Worm (Caenorhabditis elegans): ENCODE measurements around the gene fbxa-143.
A peak's percentile ranks its signal among the peaks of the same experiment; 100 is the strongest.

The fbxa-143 gene

ce11 chrV:16162124-16162735 lies 34.9 kb upstream of the fbxa-143 start, which contains the start of the genes str-109 and F10A3.11:
Gene str-109 (minus strand): TSS chrV:16162224.
Gene F10A3.11 (plus strand): TSS chrV:16162685.
- TF ChIP-seq ZK546.5 (tag; optimal IDR thresholded peaks at IDR 0.05) (no peak), snpc-4 (tag; optimal IDR thresholded peaks at IDR 0.05) (no peak), sea-2 (GFP tag; optimal IDR thresholded peaks at IDR 0.05) (no peak), lin-15B (tag; optimal IDR thresholded peaks at IDR 0.05) (no peak), eor-1 (tag; optimal IDR thresholded peaks at IDR 0.05) (no peak)

DNA sequence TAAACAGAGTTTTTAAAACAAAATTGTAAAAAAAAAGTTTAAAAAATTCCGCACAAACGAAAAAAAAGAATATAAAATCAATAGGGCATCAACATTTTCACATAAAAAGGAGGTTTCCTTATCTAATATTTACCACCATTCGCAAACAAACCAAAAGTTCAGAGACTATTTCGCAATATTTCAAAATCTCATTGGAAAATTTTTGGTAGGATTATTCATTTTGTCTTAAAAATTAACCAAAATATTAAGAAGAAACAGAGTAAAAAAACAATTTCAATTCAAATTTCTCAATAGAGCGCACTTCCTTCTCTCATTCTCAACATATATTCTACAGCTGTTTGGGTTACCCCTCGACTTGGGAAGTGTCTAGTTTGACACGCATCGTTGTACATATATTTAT lies 32.8 kb upstream of the fbxa-143 start:
- TF ChIP-seq aly-2 (tag; optimal IDR thresholded peaks at IDR 0.05) (no peak), pqm-1 (tag; optimal IDR thresholded peaks at IDR 0.05) (peak; percentile 16), elt-3 (tag; optimal IDR thresholded peaks at IDR 0.05) (no peak), jun-1 (tag; optimal IDR thresholded peaks at IDR 0.05) (no peak), unc-39 (tag; optimal IDR thresholded peaks at IDR 0.05) (no peak), ztf-11 (tag; optimal IDR thresholded peaks at IDR 0.05) (no peak), pha-4 (tag; optimal IDR thresholded peaks at IDR 0.05) (peak; percentile 71), elt-2 (tag; optimal IDR thresholded peaks at IDR 0.05) (peak; percentile 42), ceh-16 (tag; optimal IDR thresholded peaks at IDR 0.05) (no peak), nhr-76 (tag; optimal IDR thresholded peaks at IDR 0.05) (no peak)

DNA sequence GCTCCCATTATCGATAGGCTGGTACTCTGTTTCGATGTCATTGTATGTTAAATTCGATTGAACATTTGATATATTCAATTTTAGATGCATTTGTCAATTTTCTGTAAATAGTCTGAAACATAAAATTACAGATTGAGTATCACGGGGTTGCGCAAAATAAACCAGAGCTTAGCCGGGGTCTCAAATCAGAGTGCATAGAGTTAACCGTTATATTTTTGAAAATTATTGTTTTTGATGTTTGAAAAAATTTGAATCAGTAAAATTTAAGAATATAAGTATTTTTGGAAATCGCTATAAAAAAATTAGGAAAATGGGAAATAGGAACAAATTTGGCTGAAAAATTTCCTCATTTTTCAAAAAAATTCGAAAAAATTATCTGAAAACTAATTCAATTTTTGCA lies 32.3 kb upstream of the fbxa-143 start, which contains the start of gene F10A3.17:
Gene F10A3.17, minus strand, starts transcription at position 101 of the 400 bp plus-strand sequence.
- TF ChIP-seq fkh-10 (GFP tag; optimal IDR thresholded peaks at IDR 0.05) (no peak), ztf-11 (tag; optimal IDR thresholded peaks at IDR 0.05) (no peak), pha-4 (tag; optimal IDR thresholded peaks at IDR 0.05) (no peak), pqm-1 (tag; optimal IDR thresholded peaks at IDR 0.05) (no peak), nhr-25 (tag; optimal IDR thresholded peaks at IDR 0.05) (no peak), nhr-43 (tag; optimal IDR thresholded peaks at IDR 0.05; ENCODE audit: poor library complexity, severe bottlenecking) (no peak)

- TF ChIP-seq mdl-1 (tag; optimal IDR thresholded peaks at IDR 0.05) (no peak), ceh-82 (tag; optimal IDR thresholded peaks at IDR 0.05) (no peak), daf-12 (tag; optimal IDR thresholded peaks at IDR 0.05) (no peak), nhr-76 (tag; optimal IDR thresholded peaks at IDR 0.05) (no peak), ceh-16 (tag; optimal IDR thresholded peaks at IDR 0.05) (no peak), egl-5 (tag; optimal IDR thresholded peaks at IDR 0.05) (no peak)
Observed at ce11 chrV:16158391-16158790, 31.1 kb upstream of the fbxa-143 start, which contains the start of gene str-99. Gene str-99 (minus strand): TSS chrV:16158491.

ce11 chrV:16155111-16155510 lies 27.8 kb upstream of the fbxa-143 start, which contains the start of gene str-97:
Gene str-97 (minus strand): TSS chrV:16155211.
- TF ChIP-seq hmg-11 (tag; optimal IDR thresholded peaks at IDR 0.05) (no peak), R02D3.7 (tag; optimal IDR thresholded peaks at IDR 0.05) (no peak), mdl-1 (tag; optimal IDR thresholded peaks at IDR 0.05) (no peak), lsy-12 (tag; optimal IDR thresholded peaks at IDR 0.05) (no peak), eor-1 (tag; optimal IDR thresholded peaks at IDR 0.05) (no peak), fos-1 (tag; optimal IDR thresholded peaks at IDR 0.05) (no peak), unc-39 (tag; optimal IDR thresholded peaks at IDR 0.05) (no peak), ceh-16 (tag; optimal IDR thresholded peaks at IDR 0.05) (no peak), nfya-1 (tag; optimal IDR thresholded peaks at IDR 0.05; ENCODE audit: insufficient read depth) (no peak), pqm-1 (tag; optimal IDR thresholded peaks at IDR 0.05) (no peak), zag-1 (tag; optimal IDR thresholded peaks at IDR 0.05) (no peak), nhr-43 (tag; optimal IDR thresholded peaks at IDR 0.05; ENCODE audit: poor library complexity, severe bottlenecking) (no peak), daf-12 (tag; optimal IDR thresholded peaks at IDR 0.05) (no peak), snpc-4 (tag; optimal IDR thresholded peaks at IDR 0.05) (no peak), elt-1 (tag; optimal IDR thresholded peaks at IDR 0.05) (no peak), nhr-76 (tag; optimal IDR thresholded peaks at IDR 0.05) (no peak), nhr-23 (tag; optimal IDR thresholded peaks at IDR 0.05) (no peak)

DNA sequence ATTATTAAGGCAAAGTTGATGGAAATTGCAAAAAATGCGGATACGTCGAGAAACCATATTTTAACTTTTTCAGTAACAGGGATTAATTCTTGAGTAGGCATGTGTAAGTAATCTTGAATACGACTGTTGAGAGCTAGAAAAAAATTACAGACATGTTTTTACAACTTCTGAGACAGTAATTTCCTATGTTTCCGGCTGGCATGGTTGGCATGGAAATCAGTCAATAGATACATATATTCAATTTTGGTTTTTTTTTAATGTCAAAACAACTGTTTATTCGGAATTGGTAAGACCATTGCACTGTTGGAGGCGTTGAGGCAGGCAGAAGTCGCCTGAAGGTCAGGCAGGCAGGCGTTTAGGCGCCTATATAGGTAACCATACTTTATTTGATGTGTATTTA lies 26.1 kb upstream of the fbxa-143 start, which contains the start of gene str-254:
Gene str-254, minus strand, starts transcription at position 101 of the 400 bp plus-strand sequence.
- TF ChIP-seq nhr-11 (tag; optimal IDR thresholded peaks at IDR 0.05) (no peak), aly-2 (tag; optimal IDR thresholded peaks at IDR 0.05) (no peak), mdl-1 (tag; optimal IDR thresholded peaks at IDR 0.05) (no peak), unc-39 (tag; optimal IDR thresholded peaks at IDR 0.05) (no peak), skn-1 (tag; optimal IDR thresholded peaks at IDR 0.05) (no peak), fkh-2 (tag; optimal IDR thresholded peaks at IDR 0.05) (no peak), pqm-1 (tag; optimal IDR thresholded peaks at IDR 0.05) (no peak), ceh-9 (tag; optimal IDR thresholded peaks at IDR 0.05) (no peak), zag-1 (tag; optimal IDR thresholded peaks at IDR 0.05) (no peak), elt-2 (tag; optimal IDR thresholded peaks at IDR 0.05) (no peak), hmg-11 (tag; optimal IDR thresholded peaks at IDR 0.05) (no peak), elt-1 (tag; optimal IDR thresholded peaks at IDR 0.05) (no peak), elt-3 (tag; optimal IDR thresholded peaks at IDR 0.05) (no peak), nhr-43 (tag; optimal IDR thresholded peaks at IDR 0.05; ENCODE audit: poor library complexity, severe bottlenecking) (no peak), fos-1 (tag; optimal IDR thresholded peaks at IDR 0.05) (no peak), nhr-67 (tag; optimal IDR thresholded peaks at IDR 0.05) (no peak), nhr-77 (tag; optimal IDR thresholded peaks at IDR 0.05) (no peak), tbx-2 (tag; optimal IDR thresholded peaks at IDR 0.05) (no peak), nfya-1 (tag; optimal IDR thresholded peaks at IDR 0.05; ENCODE audit: insufficient read depth) (no peak), ztf-11 (tag; optimal IDR thresholded peaks at IDR 0.05) (no peak)
